Fruit fly (Drosophila melanogaster) whole organism, embryonic: Measurements from ENCODE around the gene CG31627.

ENCODE experiments used
- B-H1 ChIP-seq: fragments of 200-800 bp; sonication (Bioruptor generic); IDR thresholded peaks from 3 replicates; pipeline ENCODE4 v1.3.6; 2022; ENCODE audit warnings: missing biosample characterization, missing genetic modification characterization
- BtbVII ChIP-seq: fragments of 200-800 bp; sonication (Bioruptor generic); optimal IDR thresholded peaks from 3 replicates; lab custom pipeline; 2017; ENCODE audit warnings: missing biosample characterization, mild to moderate bottlenecking, missing genetic modification characterization
- CG10267 ChIP-seq: fragments of 200-800 bp; sonication (Bioruptor generic); optimal IDR thresholded peaks from 2 replicates; lab custom pipeline; 2018; ENCODE audit warnings: missing biosample characterization, mild to moderate bottlenecking, missing genetic modification characterization, moderate library complexity
- CG12391 ChIP-seq: fragments of 200-800 bp; sonication (Bioruptor generic); optimal IDR thresholded peaks from 3 replicates; lab custom pipeline; 2018; ENCODE audit warnings: missing biosample characterization, mild to moderate bottlenecking, missing genetic modification characterization, moderate library complexity
- CG13287 ChIP-seq: fragments of 200-800 bp; sonication (Bioruptor generic); IDR thresholded peaks from 2 replicates; pipeline ENCODE4 v1.3.6; 2022; ENCODE audit warnings: missing biosample characterization, missing genetic modification characterization; ENCODE audit not compliant: partially characterized antibody
- CG14441 ChIP-seq: fragments of 200-800 bp; sonication (Bioruptor generic); IDR thresholded peaks from 2 replicates; pipeline ENCODE4 v1.3.6; 2022; ENCODE audit warnings: missing biosample characterization, missing genetic modification characterization
- CG14860 ChIP-seq: fragments of 200-800 bp; sonication (Bioruptor generic); IDR thresholded peaks from 3 replicates; pipeline ENCODE4 v1.3.6; 2022; ENCODE audit warnings: missing biosample characterization, missing genetic modification characterization; ENCODE audit not compliant: partially characterized antibody
- CG15479 ChIP-seq: fragments of 200-800 bp; sonication (Bioruptor generic); optimal IDR thresholded peaks from 3 replicates; lab custom pipeline; 2019; ENCODE audit warnings: missing biosample characterization, mild to moderate bottlenecking, missing genetic modification characterization, moderate library complexity
- CG18011 ChIP-seq: fragments of 200-800 bp; sonication (Bioruptor generic); optimal IDR thresholded peaks from 2 replicates; lab custom pipeline; 2017; ENCODE audit warnings: missing biosample characterization, missing genetic modification characterization, mild to moderate bottlenecking, moderate library complexity, missing genotype
- CG2875 ChIP-seq: fragments of 200-800 bp; sonication (Bioruptor generic); optimal IDR thresholded peaks from 2 replicates; lab custom pipeline; 2017; ENCODE audit warnings: missing biosample characterization, mild to moderate bottlenecking, missing genetic modification characterization, missing genetic modification reagents
- CG3847 ChIP-seq: fragments of 200-800 bp; sonication (Bioruptor generic); IDR thresholded peaks from 2 replicates; pipeline ENCODE4 v1.3.6; 2022; ENCODE audit warnings: missing biosample characterization, missing genetic modification characterization
- CG4404 ChIP-seq: fragments of 200-800 bp; sonication (Bioruptor generic); IDR thresholded peaks from 2 replicates; pipeline ENCODE4 v1.3.6; 2022; ENCODE audit warnings: missing biosample characterization, missing genetic modification characterization
- CG4820 ChIP-seq: fragments of 200-800 bp; sonication (Bioruptor generic); optimal IDR thresholded peaks from 3 replicates; lab custom pipeline; 2016; ENCODE audit warnings: missing biosample characterization, missing genetic modification characterization
- CG6689 ChIP-seq: fragments of 200-800 bp; sonication (Bioruptor generic); IDR thresholded peaks from 2 replicates; pipeline ENCODE4 v1.3.6; 2022; ENCODE audit warnings: missing biosample characterization, missing genetic modification characterization
- CG7839 ChIP-seq: fragments of 200-800 bp; sonication (Bioruptor generic); optimal IDR thresholded peaks from 3 replicates; lab custom pipeline; 2018; ENCODE audit warnings: missing biosample characterization, mild to moderate bottlenecking, missing genetic modification characterization, moderate library complexity
- CG8089 ChIP-seq: fragments of 200-800 bp; sonication (Bioruptor generic); optimal IDR thresholded peaks from 3 replicates; lab custom pipeline; 2016; ENCODE audit warnings: missing biosample characterization, missing genetic modification characterization
- CG8765 ChIP-seq: fragments of 200-800 bp; sonication (Bioruptor generic); IDR thresholded peaks from 2 replicates; pipeline ENCODE4 v1.3.6; 2022; ENCODE audit warnings: missing biosample characterization, missing genetic modification characterization
- CG8944 ChIP-seq: fragments of 200-800 bp; sonication (Bioruptor generic); optimal IDR thresholded peaks from 3 replicates; lab custom pipeline; 2016; ENCODE audit warnings: missing biosample characterization, missing genetic modification characterization
- CG9876 ChIP-seq: fragments of 200-800 bp; sonication (Bioruptor generic); optimal IDR thresholded peaks from 2 replicates; lab custom pipeline; 2016; ENCODE audit warnings: missing biosample characterization, missing genetic modification characterization
- Camta ChIP-seq: fragments of 200-800 bp; sonication (Bioruptor generic); optimal IDR thresholded peaks from 2 replicates; lab custom pipeline; 2016; ENCODE audit warnings: missing biosample characterization, missing genetic modification characterization
- D ChIP-seq, 2 experiments: fragments of 200-800 bp in 1 of 2; fragments of >200 bp in 1 of 2; sonication (Bioruptor generic) in 1 of 2; optimal IDR thresholded peaks; 2 replicates in 1 of 2; 3 replicates in 1 of 2; lab custom pipeline; 2017; ENCODE audit warnings: mild to moderate bottlenecking in 1 of 2, missing biosample characterization in 1 of 2, missing genetic modification characterization in 1 of 2, missing genetic modification reagents in 1 of 2
- Dip2 ChIP-seq: fragments of 200-800 bp; sonication (Bioruptor generic); IDR thresholded peaks from 2 replicates; pipeline ENCODE4 v1.3.6; 2022; ENCODE audit warnings: missing biosample characterization, missing genetic modification characterization
- Doc2 ChIP-seq: fragments of 200-800 bp; sonication (Bioruptor generic); IDR thresholded peaks from 2 replicates; pipeline ENCODE4 v1.3.6; 2022; ENCODE audit warnings: missing biosample characterization, missing genetic modification characterization
- Doc3 ChIP-seq: fragments of 200-800 bp; sonication (Bioruptor generic); IDR thresholded peaks from 3 replicates; pipeline ENCODE4 v1.3.6; 2022; ENCODE audit warnings: missing biosample characterization, missing genetic modification characterization; ENCODE audit not compliant: partially characterized antibody
- Eip74EF ChIP-seq, 2 experiments: fragments of 200-800 bp in 1 of 2; fragments of >200 bp in 1 of 2; sonication (Bioruptor generic) in 1 of 2; optimal IDR thresholded peaks; 2 replicates each; lab custom pipeline; 2017 to 2019; ENCODE audit warnings: missing biosample characterization in 2 of 2, missing genetic modification characterization in 2 of 2, mild to moderate bottlenecking in 1 of 2, moderate library complexity in 1 of 2
- MESR4 ChIP-seq: fragments of 200-800 bp; sonication (Bioruptor generic); optimal IDR thresholded peaks from 2 replicates; lab custom pipeline; 2018; ENCODE audit warnings: missing biosample characterization, mild to moderate bottlenecking, missing genetic modification characterization, moderate library complexity
- Med ChIP-seq: fragments of 200-800 bp; sonication (Bioruptor generic); peaks from one replicate; lab custom pipeline; 2016; ENCODE audit warnings: missing biosample characterization, missing genetic modification characterization, mild to moderate bottlenecking, inconsistent platforms, moderate library complexity
- bowl ChIP-seq: fragments of 200-800 bp; sonication (Bioruptor generic); IDR thresholded peaks from 2 replicates; pipeline ENCODE4 v1.3.6; 2022; ENCODE audit warnings: missing biosample characterization, missing genetic modification characterization
- crp ChIP-seq, 2 experiments: fragments of 200-800 bp; sonication (Bioruptor generic); optimal IDR thresholded peaks; 2 replicates in 1 of 2; 3 replicates in 1 of 2; lab custom pipeline; 2017; ENCODE audit warnings: missing biosample characterization in 2 of 2, missing genetic modification characterization in 2 of 2, mild to moderate bottlenecking in 1 of 2, moderate library complexity in 1 of 2
- eve ChIP-seq, 2 experiments: fragments of >200 bp; optimal IDR thresholded peaks; 2 replicates each; lab custom pipeline; 2017; ENCODE audit warnings: missing biosample characterization in 2 of 2, missing genetic modification characterization in 2 of 2
- exex ChIP-seq: fragments of 200-800 bp; sonication (Bioruptor generic); optimal IDR thresholded peaks from 4 replicates; lab custom pipeline; 2018; ENCODE audit warnings: missing biosample characterization, mild to moderate bottlenecking, missing genetic modification characterization, moderate library complexity
- fd3F ChIP-seq: fragments of 200-800 bp; sonication (Bioruptor generic); optimal IDR thresholded peaks from 2 replicates; lab custom pipeline; 2018; ENCODE audit warnings: missing biosample characterization, mild to moderate bottlenecking, missing genetic modification characterization, moderate library complexity
- fd64A ChIP-seq: fragments of 200-800 bp; sonication (Bioruptor generic); optimal IDR thresholded peaks from 3 replicates; lab custom pipeline; 2018; ENCODE audit warnings: missing biosample characterization, mild to moderate bottlenecking, missing genetic modification characterization
- fd96Cb ChIP-seq: fragments of 200-800 bp; sonication (Bioruptor generic); optimal IDR thresholded peaks from 2 replicates; lab custom pipeline; 2018; ENCODE audit warnings: missing biosample characterization, mild to moderate bottlenecking, missing genetic modification characterization, moderate library complexity
- hkb ChIP-seq, 2 experiments: fragments of 200-800 bp in 1 of 2; fragments of >200 bp in 1 of 2; sonication (Bioruptor generic) in 1 of 2; IDR thresholded peaks in 1 of 2; optimal IDR thresholded peaks in 1 of 2; 2 replicates each; pipeline versions ENCODE4 v1.3.6 to Lab custom; 2017 to 2022; ENCODE audit warnings: missing biosample characterization in 1 of 2, missing genetic modification characterization in 1 of 2
- ind ChIP-seq: fragments of 200-800 bp; sonication (Bioruptor generic); optimal IDR thresholded peaks from 3 replicates; lab custom pipeline; 2016; ENCODE audit warnings: missing biosample characterization, missing genetic modification characterization
- insv ChIP-seq, 2 experiments: fragments of 200-800 bp; sonication (Bioruptor generic); optimal IDR thresholded peaks; 3 replicates each; lab custom pipeline; 2016 to 2018; ENCODE audit warnings: missing biosample characterization in 2 of 2, missing genetic modification characterization in 2 of 2
- jing ChIP-seq: fragments of 200-800 bp; sonication (Bioruptor generic); optimal IDR thresholded peaks from 2 replicates; lab custom pipeline; 2018; ENCODE audit warnings: missing biosample characterization, mild to moderate bottlenecking, missing genetic modification characterization
- pb ChIP-seq: fragments of 200-800 bp; sonication (Bioruptor generic); optimal IDR thresholded peaks from 3 replicates; lab custom pipeline; 2016; ENCODE audit warnings: missing biosample characterization, missing genetic modification characterization
- ranshi ChIP-seq: fragments of 200-800 bp; sonication (Bioruptor generic); IDR thresholded peaks from 2 replicates; pipeline ENCODE4 v1.3.6; 2022; ENCODE audit warnings: missing biosample characterization, missing genetic modification characterization
- row ChIP-seq: fragments of 200-800 bp; sonication (Bioruptor generic); IDR thresholded peaks from 3 replicates; pipeline ENCODE4 v1.3.6; 2022; ENCODE audit warnings: missing biosample characterization, missing genetic modification characterization
- sens-2 ChIP-seq: fragments of 200-800 bp; sonication (Bioruptor generic); IDR thresholded peaks from 2 replicates; pipeline ENCODE4 v1.3.6; 2022; ENCODE audit warnings: missing biosample characterization, missing genetic modification characterization
- slou ChIP-seq: fragments of 200-800 bp; sonication (Bioruptor generic); optimal IDR thresholded peaks from 3 replicates; lab custom pipeline; 2016; ENCODE audit warnings: missing biosample characterization, missing genetic modification characterization
- stc ChIP-seq: fragments of 200-800 bp; sonication (Bioruptor generic); IDR thresholded peaks from 2 replicates; pipeline ENCODE4 v1.3.6; 2022; ENCODE audit warnings: missing biosample characterization, missing genetic modification characterization
- tap ChIP-seq: fragments of 200-800 bp; optimal IDR thresholded peaks from 3 replicates; lab custom pipeline; 2019; ENCODE audit warnings: missing biosample characterization, mild to moderate bottlenecking, missing genetic modification characterization, moderate library complexity
- tll ChIP-seq, 2 experiments: fragments of 200-800 bp in 1 of 2; fragments of >200 bp in 1 of 2; sonication (Bioruptor generic) in 1 of 2; optimal IDR thresholded peaks; 2 replicates each; lab custom pipeline; 2017 to 2019; ENCODE audit warnings: missing biosample characterization in 2 of 2, missing genetic modification characterization in 2 of 2, mild to moderate bottlenecking in 1 of 2, moderate library complexity in 1 of 2

The CG31627 gene

dm6 chr2L:21168295-21169159 is 4.5 kb upstream of the CG31627 start, which contains the start of the genes mAcon1, CG43345 and CG43346 (continued):
- TF ChIP-seq Dip2 (GFP tag; lab: Robert Waterston, UW): no peak
- TF ChIP-seq jing (GFP tag; lab: Kevin White, UChicago): peak; percentile 52
- TF ChIP-seq CG12391 (tag; lab: Kevin White, UChicago): peak; percentile 82
- TF ChIP-seq crp (GFP tag; optimal IDR thresholded peaks at IDR 0.05; lab: Kevin White, UChicago): peak in 1 of 2 experiments; percentile 80
- peak; percentile 92 for TF ChIP-seq CG3847 (GFP tag; lab: Robert Waterston, UW)
- no peak for TF ChIP-seq bowl (GFP tag; lab: Robert Waterston, UW)
- TF ChIP-seq Med (GFP tag; lab: Kevin White, UChicago): peak; percentile 98
- TF ChIP-seq Camta (GFP tag; lab: Kevin White, UChicago): peak; percentile 75
- TF ChIP-seq CG7839 (tag; lab: Kevin White, UChicago): no peak
- TF ChIP-seq ranshi (GFP tag; lab: Robert Waterston, UW): no peak; the same call in 1 of the 2 replicates
- no peak for TF ChIP-seq CG2875
- peak; percentile 54 for TF ChIP-seq fd96Cb (tag; lab: Kevin White, UChicago)
- peak; percentile 54 for TF ChIP-seq BtbVII (GFP tag; lab: Kevin White, UChicago)
- peak; percentile 54 for TF ChIP-seq exex (tag; lab: Kevin White, UChicago)
- TF ChIP-seq insv (GFP tag; optimal IDR thresholded peaks at IDR 0.05; lab: Kevin White, UChicago): peak in 1 of 2 experiments; percentile 34
- peak; percentile 70 for TF ChIP-seq slou (GFP tag; lab: Kevin White, UChicago)
- peak; percentile 51; the same call in 1 of the 2 replicates for TF ChIP-seq CG6689 (GFP tag; lab: Robert Waterston, UW)
- TF ChIP-seq CG13287 (GFP tag; lab: Robert Waterston, UW): no peak; the same call in 1 of the 2 replicates
- no peak for TF ChIP-seq Doc2
- peak; percentile 15 to 83 for TF ChIP-seq tll (GFP tag; optimal IDR thresholded peaks at IDR 0.05; lab: Kevin White, UChicago)
- peak; percentile 97 for TF ChIP-seq row (GFP tag; lab: Robert Waterston, UW)
- no peak for TF ChIP-seq D (optimal IDR thresholded peaks at IDR 0.05; lab: Kevin White, UChicago)
- peak; percentile 53 for TF ChIP-seq D (GFP tag; optimal IDR thresholded peaks at IDR 0.05; lab: Kevin White, UChicago)
- peak; percentile 70 for TF ChIP-seq CG9876 (GFP tag; lab: Kevin White, UChicago)
- no peak for TF ChIP-seq fd64A
- peak; percentile 83 for TF ChIP-seq pb (GFP tag; lab: Kevin White, UChicago)
- no peak; the same call in 1 of the 2 replicates for TF ChIP-seq CG14441 (GFP tag; lab: Robert Waterston, UW)
- TF ChIP-seq CG18011: peak; percentile 51
- peak; percentile 83 for TF ChIP-seq ind (GFP tag; lab: Kevin White, UChicago)
- TF ChIP-seq CG8765 (GFP tag; lab: Robert Waterston, UW): peak; percentile 19; the same call in 1 of the 2 replicates
- no peak for TF ChIP-seq CG14860
- peak; percentile 27 for TF ChIP-seq MESR4
- TF ChIP-seq tap (tag; lab: Kevin White, UChicago): no peak
- TF ChIP-seq CG8089 (GFP tag; lab: Kevin White, UChicago): peak; percentile 73
- no peak for TF ChIP-seq eve (GFP tag; optimal IDR thresholded peaks at IDR 0.05; lab: Kevin White, UChicago)
- no peak for TF ChIP-seq Eip74EF (GFP tag; optimal IDR thresholded peaks at IDR 0.05; lab: Kevin White, UChicago)
- no peak for TF ChIP-seq stc (GFP tag; lab: Robert Waterston, UW)
- peak; percentile 88 for TF ChIP-seq CG8944
- peak; percentile 66 for TF ChIP-seq CG15479 (GFP tag; lab: Kevin White, UChicago)
- no peak for TF ChIP-seq Doc3 (GFP tag; lab: Robert Waterston, UW)
- TF ChIP-seq B-H1 (GFP tag; lab: Robert Waterston, UW): peak; percentile 41; the same call in 1 of the 3 replicates
- peak; percentile 67 for TF ChIP-seq fd3F (GFP tag; lab: Kevin White, UChicago)
- peak; percentile 98 for TF ChIP-seq CG10267 (tag; lab: Kevin White, UChicago)
- peak; percentile 80 for TF ChIP-seq CG4404
- TF ChIP-seq hkb (optimal IDR thresholded peaks at IDR 0.05; lab: Kevin White, UChicago): peak; percentile 51
- TF ChIP-seq hkb (GFP tag; IDR thresholded peaks at IDR 0.05; lab: Robert Waterston, UW): peak; percentile 72
- TF ChIP-seq CG4820: peak; percentile 77
- TF ChIP-seq sens-2: no peak
